Worm (Caenorhabditis elegans) whole organism, L4 larva: ENCODE data around the gene sid-2.

Experiments
- D1046.2 ChIP-seq: fragments of 200-800 bp; sonication (Bioruptor generic); IDR thresholded peaks from 2 replicates; pipeline ENCODE4 v1.3.6; 2022; ENCODE audit warnings: missing genetic modification characterization, missing compliant biosample characterization
- F10B5.3 ChIP-seq: sonication (generic microtip); optimal IDR thresholded peaks from 2 replicates; lab custom pipeline; 2016; ENCODE audit warnings: mild to moderate bottlenecking, missing genetic modification characterization, missing compliant biosample characterization
- F26F4.8 ChIP-seq: fragments of 200-800 bp; sonication (Bioruptor generic); conservative IDR thresholded peaks from 2 replicates; pipeline ENCODE4 v1.3.6; 2022; ENCODE audit warnings: missing genetic modification characterization, missing compliant biosample characterization
- T26A8.4 ChIP-seq: fragments of 200-800 bp; sonication (Bioruptor generic); IDR thresholded peaks from 2 replicates; pipeline ENCODE4 v1.3.6; 2022; ENCODE audit warnings: missing genetic modification characterization, missing compliant biosample characterization
- Y105C5A.15 ChIP-seq: fragments of 200-800 bp; sonication (Bioruptor generic); IDR thresholded peaks from 2 replicates; pipeline ENCODE4 v1.3.6; 2022; ENCODE audit warnings: missing genetic modification characterization, missing compliant biosample characterization
- aha-1 ChIP-seq: fragments of 150-350 bp; peaks from one replicate; lab custom pipeline; 2014; ENCODE audit warnings: missing biosample characterization, missing genetic modification characterization
- aly-2 ChIP-seq: sonication (generic microtip); optimal IDR thresholded peaks from 2 replicates; lab custom pipeline; 2018; ENCODE audit warnings: missing biosample characterization, missing genetic modification characterization
- ama-1 ChIP-seq: fragments of 150-350 bp; optimal IDR thresholded peaks from 2 replicates; lab custom pipeline; 2014; ENCODE audit warnings: inconsistent platforms, mixed read lengths
- attf-4 ChIP-seq: sonication (generic microtip); optimal IDR thresholded peaks from 3 replicates; lab custom pipeline; 2017; ENCODE audit warnings: missing biosample characterization, missing genetic modification characterization
- ceh-20 ChIP-seq: fragments of 200-800 bp; sonication (Bioruptor generic); IDR thresholded peaks from 2 replicates; pipeline ENCODE4 v1.3.6; 2022; ENCODE audit warnings: missing genetic modification reagents, missing genetic modification characterization, missing compliant biosample characterization
- ceh-62 ChIP-seq: sonication (generic microtip); optimal IDR thresholded peaks from 2 replicates; lab custom pipeline; 2017; ENCODE audit warnings: missing biosample characterization, missing genetic modification characterization
- ces-1 ChIP-seq: fragments of 150-350 bp; sonication (generic microtip); optimal IDR thresholded peaks from 4 replicates; lab custom pipeline; 2014; ENCODE audit warnings: missing biosample characterization, missing genetic modification reagents, missing genetic modification characterization
- ctbp-1 ChIP-seq: fragments of 200-800 bp; sonication (Bioruptor generic); IDR thresholded peaks from 2 replicates; pipeline ENCODE4 v1.3.6; 2022; ENCODE audit warnings: missing genetic modification reagents, missing genetic modification characterization, missing compliant biosample characterization
- daf-16 ChIP-seq, 3 experiments: sonication (generic microtip); optimal IDR thresholded peaks; 2 replicates each; lab custom pipeline; 2016 to 2017; ENCODE audit warnings: missing genetic modification characterization in 3 of 3, missing genetic modification reagents in 3 of 3, mild to moderate bottlenecking in 2 of 3, missing compliant biosample characterization in 2 of 3, missing biosample characterization in 1 of 3, moderate library complexity in 1 of 3
- daf-19 ChIP-seq: fragments of 200-800 bp; sonication (Bioruptor generic); conservative IDR thresholded peaks from 2 replicates; pipeline ENCODE4 v1.3.6; 2022; ENCODE audit warnings: missing genetic modification characterization, missing compliant biosample characterization
- dmd-6 ChIP-seq: fragments of 200-800 bp; sonication (Bioruptor generic); IDR thresholded peaks from 2 replicates; pipeline ENCODE4 v1.3.6; 2022; ENCODE audit warnings: missing genetic modification reagents, missing genetic modification characterization, missing compliant biosample characterization
- dmd-9 ChIP-seq: fragments of 200-800 bp; sonication (Bioruptor generic); IDR thresholded peaks from 2 replicates; pipeline ENCODE4 v1.3.6; 2022; ENCODE audit warnings: missing genetic modification reagents, missing genetic modification characterization, missing compliant biosample characterization
- egl-27 ChIP-seq: sonication (generic microtip); optimal IDR thresholded peaks from 3 replicates; lab custom pipeline; 2017; ENCODE audit warnings: missing biosample characterization, missing genetic modification reagents, missing genetic modification characterization
- fkh-10 ChIP-seq: fragments of 150-350 bp; optimal IDR thresholded peaks from 2 replicates; lab custom pipeline; 2014; ENCODE audit warnings: missing biosample characterization, missing genetic modification reagents, missing genetic modification characterization
- gei-8 ChIP-seq: fragments of 200-800 bp; sonication (Bioruptor generic); optimal IDR thresholded peaks from 2 replicates; lab custom pipeline; 2018; ENCODE audit warnings: mild to moderate bottlenecking, missing genetic modification characterization, missing compliant biosample characterization
- hlh-30 ChIP-seq: sonication (generic microtip); optimal IDR thresholded peaks from 2 replicates; lab custom pipeline; 2017; ENCODE audit warnings: antibody characterized with exemption, mild to moderate bottlenecking, missing genetic modification characterization, missing compliant biosample characterization; ENCODE audit not compliant: insufficient read depth
- jun-1 ChIP-seq: fragments of 150-350 bp; optimal IDR thresholded peaks from 2 replicates; lab custom pipeline; 2014; ENCODE audit warnings: missing biosample characterization, missing genetic modification reagents, missing genetic modification characterization
- lim-7 ChIP-seq: fragments of 200-800 bp; sonication (Bioruptor generic); IDR thresholded peaks from 2 replicates; pipeline ENCODE4 v1.3.6; 2022; ENCODE audit warnings: missing genetic modification characterization, missing compliant biosample characterization
- lin-13 ChIP-seq: fragments of 150-350 bp; optimal IDR thresholded peaks from 2 replicates; lab custom pipeline; 2014; ENCODE audit warnings: missing biosample characterization, missing genetic modification reagents, missing genetic modification characterization
- lin-38 ChIP-seq: fragments of 200-800 bp; sonication (Bioruptor generic); IDR thresholded peaks from 2 replicates; pipeline ENCODE4 v1.3.6; 2022; ENCODE audit warnings: missing genetic modification reagents, missing genetic modification characterization, missing compliant biosample characterization
- lsy-2 ChIP-seq, 2 experiments: fragments of 150-350 bp in 1 of 2; sonication (generic microtip) in 1 of 2; optimal IDR thresholded peaks; 2 replicates each; lab custom pipeline; 2014 to 2017; ENCODE audit warnings: missing biosample characterization in 2 of 2, missing genetic modification characterization in 2 of 2
- mdl-1 ChIP-seq, 2 experiments: fragments of 150-350 bp in 1 of 2; sonication (generic microtip) in 1 of 2; optimal IDR thresholded peaks; 2 replicates each; lab custom pipeline; 2014 to 2017; ENCODE audit warnings: missing biosample characterization in 2 of 2, missing genetic modification characterization in 2 of 2
- mep-1 ChIP-seq: fragments of 150-350 bp; sonication (generic microtip); optimal IDR thresholded peaks from 3 replicates; lab custom pipeline; 2014; ENCODE audit warnings: missing biosample characterization, missing genetic modification characterization
- mes-2 ChIP-seq: sonication (generic microtip); optimal IDR thresholded peaks from 2 replicates; lab custom pipeline; 2016; ENCODE audit warnings: missing genotype, mild to moderate bottlenecking, missing genetic modification characterization, missing compliant biosample characterization; ENCODE audit not compliant: poor library complexity, severe bottlenecking
- mxl-2 ChIP-seq: fragments of 200-800 bp; sonication (Bioruptor generic); conservative IDR thresholded peaks from 2 replicates; pipeline ENCODE4 v1.3.6; 2022; ENCODE audit warnings: missing genetic modification reagents, missing genetic modification characterization, missing compliant biosample characterization
- mxl-3 ChIP-seq: fragments of 200-800 bp; sonication (Bioruptor generic); optimal IDR thresholded peaks from 2 replicates; lab custom pipeline; 2018; ENCODE audit warnings: mild to moderate bottlenecking, missing genetic modification characterization, missing compliant biosample characterization
- nhr-102 ChIP-seq: sonication (generic microtip); optimal IDR thresholded peaks from 2 replicates; lab custom pipeline; 2016; ENCODE audit warnings: mild to moderate bottlenecking, missing genetic modification characterization, moderate library complexity, missing compliant biosample characterization
- nhr-237 ChIP-seq: sonication (generic microtip); optimal IDR thresholded peaks from 2 replicates; lab custom pipeline; 2017; ENCODE audit warnings: missing biosample characterization, missing genetic modification characterization
- nhr-48 ChIP-seq: sonication (generic microtip); optimal IDR thresholded peaks from 2 replicates; lab custom pipeline; 2016; ENCODE audit warnings: mild to moderate bottlenecking, missing genetic modification characterization, missing compliant biosample characterization
- rbr-2 ChIP-seq: sonication (generic microtip); optimal IDR thresholded peaks from 2 replicates; lab custom pipeline; 2016; ENCODE audit warnings: missing genotype, missing genetic modification characterization, missing compliant biosample characterization
- sdz-12 ChIP-seq: fragments of 200-800 bp; sonication (Bioruptor generic); optimal IDR thresholded peaks from 2 replicates; lab custom pipeline; 2018; ENCODE audit warnings: mild to moderate bottlenecking, missing genetic modification characterization, missing compliant biosample characterization
- set-16 ChIP-seq: fragments of 200-800 bp; sonication (Bioruptor generic); IDR thresholded peaks from 2 replicates; pipeline ENCODE4 v1.3.6; 2022; ENCODE audit warnings: missing genetic modification reagents, missing genetic modification characterization, missing compliant biosample characterization
- skn-1 ChIP-seq: fragments of 150-350 bp; optimal IDR thresholded peaks from 2 replicates; lab custom pipeline; 2014; ENCODE audit warnings: missing biosample characterization, missing genetic modification characterization
- snpc-1.2 ChIP-seq: fragments of 200-800 bp; sonication (Bioruptor generic); IDR thresholded peaks from 2 replicates; pipeline ENCODE4 v1.3.6; 2022; ENCODE audit warnings: missing genetic modification reagents, missing genetic modification characterization, missing compliant biosample characterization
- snpc-4 ChIP-seq: fragments of 150-350 bp; optimal IDR thresholded peaks from 2 replicates; lab custom pipeline; 2014; ENCODE audit warnings: missing biosample characterization, missing genetic modification characterization
- spr-3 ChIP-seq: fragments of 200-800 bp; sonication (Bioruptor generic); optimal IDR thresholded peaks from 2 replicates; lab custom pipeline; 2018; ENCODE audit warnings: mild to moderate bottlenecking, missing genetic modification characterization, missing compliant biosample characterization
- unc-39 ChIP-seq: sonication (generic microtip); optimal IDR thresholded peaks from 2 replicates; lab custom pipeline; 2017; ENCODE audit warnings: missing biosample characterization, missing genetic modification characterization
- unc-62 ChIP-seq, 3 experiments: fragments of 150-350 bp in 1 of 3; sonication (generic microtip); optimal IDR thresholded peaks in 2 of 3; peaks in 1 of 3; 1 replicate in 1 of 3; 2 replicates in 2 of 3; lab custom pipeline; 2014 to 2017; ENCODE audit warnings: missing biosample characterization in 3 of 3, missing genetic modification characterization in 3 of 3, missing genetic modification reagents in 3 of 3, missing genotype in 1 of 3
- ztf-7 ChIP-seq: fragments of 150-350 bp; optimal IDR thresholded peaks from 2 replicates; lab custom pipeline; 2014; ENCODE audit warnings: missing biosample characterization, missing genetic modification characterization

sid-2 gene

DNA sequence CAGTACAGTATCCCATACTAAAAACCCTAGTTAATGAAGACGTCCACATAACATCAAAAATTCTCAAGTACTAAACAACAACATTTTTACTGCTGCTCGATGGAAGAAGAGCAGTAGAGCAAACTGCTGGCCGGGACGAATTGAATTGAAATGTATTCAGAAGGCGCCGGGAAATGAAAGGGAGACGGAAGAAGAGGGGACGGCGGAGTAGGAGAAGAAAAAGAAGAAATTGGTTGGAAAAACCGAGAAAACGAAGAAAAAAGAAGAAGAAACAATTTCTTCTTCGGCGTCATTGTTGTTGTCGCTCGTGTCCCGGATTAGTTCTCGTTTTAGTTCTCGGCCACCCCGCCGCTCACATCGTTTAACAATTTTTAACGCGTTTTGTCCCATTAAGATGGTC, 45.4 kb upstream of the sid-2 start:
- peak; percentile 41 for TF ChIP-seq fkh-10
- TF ChIP-seq ctbp-1 (GFP tag; lab: Robert Waterston, UW) = 0 out of 2 replicates have a peak, but pooled peaks have one; percentile 42
- no peak for TF ChIP-seq dmd-9 (GFP tag; lab: Robert Waterston, UW)

DNA sequence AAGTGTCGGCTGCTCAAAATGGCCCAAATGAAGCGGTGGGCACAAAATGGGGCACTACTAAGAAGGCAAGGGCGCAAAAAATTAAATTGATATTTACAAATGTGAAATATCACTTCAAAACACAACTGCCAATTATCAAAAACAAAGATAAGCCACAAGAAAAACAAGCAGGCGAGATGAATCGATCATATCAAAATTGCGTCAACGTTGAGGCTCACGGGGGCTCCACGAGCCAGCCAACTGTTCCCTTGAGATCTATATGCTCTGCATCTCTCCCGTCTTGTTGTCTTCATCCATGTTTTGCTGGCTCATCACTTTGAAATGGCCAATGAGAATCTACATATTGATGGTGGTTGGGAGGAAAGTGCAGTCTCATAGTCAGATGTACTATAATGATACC, 44.0 kb upstream of the sid-2 start:
- TF ChIP-seq rbr-2 (tag; lab: Kevin White, UChicago) = no peak
- TF ChIP-seq unc-39 (tag; lab: Kevin White, UChicago) = no peak
- peak in 1 of 2 experiments; percentile 81 for TF ChIP-seq daf-16 (GFP tag; optimal IDR thresholded peaks at IDR 0.05; lab: Kevin White, UChicago)
- TF ChIP-seq daf-16 (tag; optimal IDR thresholded peaks at IDR 0.05; lab: Kevin White, UChicago) = no peak
- peak; percentile 1 for TF ChIP-seq snpc-4
- TF ChIP-seq mdl-1 (tag; optimal IDR thresholded peaks at IDR 0.05; lab: Kevin White, UChicago) = peak in 1 of 2 experiments; percentile 28
- TF ChIP-seq nhr-102 (tag; lab: Kevin White, UChicago) = no peak
- TF ChIP-seq lin-38 (GFP tag; lab: Robert Waterston, UW) = no peak

ce11 chrIII:13635730-13636360, 43.4 kb upstream of the sid-2 start:
- no peak for TF ChIP-seq attf-4 (tag; lab: Kevin White, UChicago)
- no peak for TF ChIP-seq jun-1
- TF ChIP-seq ceh-62 (tag; lab: Kevin White, UChicago) = no peak
- TF ChIP-seq unc-62 (GFP tag; optimal IDR thresholded peaks at IDR 0.05 in 1 of 2; lab: Kevin White, UChicago) = peak in 1 of 2 experiments; percentile 53
- no peak for TF ChIP-seq unc-62 (tag; optimal IDR thresholded peaks at IDR 0.05; lab: Kevin White, UChicago)
- 0 out of 2 replicates have a peak, but pooled peaks have one; percentile 8 for TF ChIP-seq set-16 (GFP tag; lab: Robert Waterston, UW)
- TF ChIP-seq ceh-20 (GFP tag; lab: Robert Waterston, UW) = 0 out of 2 replicates have a peak, but pooled peaks have one; percentile 13
- TF ChIP-seq Y105C5A.15 = no peak
- TF ChIP-seq lsy-2 (tag; optimal IDR thresholded peaks at IDR 0.05; lab: Kevin White, UChicago) = peak in 1 of 2 experiments; percentile 16
- TF ChIP-seq dmd-6 = 0 out of 2 replicates have a peak, but pooled peaks have one; percentile 5
- no peak for TF ChIP-seq mes-2
- peak in 1 of 2 experiments; percentile 72 for TF ChIP-seq daf-16 (GFP tag; optimal IDR thresholded peaks at IDR 0.05; lab: Kevin White, UChicago)
- TF ChIP-seq daf-16 (tag; optimal IDR thresholded peaks at IDR 0.05; lab: Kevin White, UChicago) = no peak
- TF ChIP-seq sdz-12 (GFP tag; lab: Kevin White, UChicago) = no peak
- TF ChIP-seq fkh-10 = peak; percentile 35
- TF ChIP-seq ctbp-1 (GFP tag; lab: Robert Waterston, UW) = 0 out of 2 replicates have a peak, but pooled peaks have one; percentile 22
- TF ChIP-seq lin-13 (GFP tag; lab: Kevin White, UChicago) = no peak
- peak; percentile 38 for TF ChIP-seq mep-1 (tag; lab: Kevin White, UChicago)
- TF ChIP-seq lim-7 (GFP tag; lab: Robert Waterston, UW) = no peak
- TF ChIP-seq, all 104 proteins: peak for 9

DNA sequence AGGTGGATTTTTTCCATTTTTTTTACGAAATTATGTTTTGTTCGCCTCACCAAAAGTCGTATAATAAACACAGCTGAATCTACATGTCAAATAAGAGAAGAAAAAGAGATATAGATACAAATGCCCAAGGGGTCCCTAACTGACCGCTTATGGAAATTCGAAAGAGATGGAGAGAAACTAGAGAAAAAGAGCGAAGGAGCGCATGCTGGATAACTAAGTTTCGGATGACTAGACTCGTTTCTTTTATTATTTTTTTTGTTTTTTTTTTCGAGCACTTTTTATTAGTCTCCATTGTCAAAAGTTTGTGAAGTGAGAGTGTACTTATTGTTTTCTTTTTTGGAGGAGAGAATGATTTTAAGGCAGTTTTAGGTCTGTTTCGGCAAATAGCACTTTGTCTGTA, 41.6 kb upstream of the sid-2 start:
- TF ChIP-seq egl-27 = no peak
- TF ChIP-seq hlh-30 (tag; lab: Kevin White, UChicago) = peak; percentile 33
- no peak for TF ChIP-seq mxl-3 (GFP tag; lab: Kevin White, UChicago)
- TF ChIP-seq snpc-1.2 (GFP tag; lab: Robert Waterston, UW) = no peak
- no peak for TF ChIP-seq D1046.2
- TF ChIP-seq nhr-237 = no peak
- TF ChIP-seq mxl-2 (GFP tag; lab: Robert Waterston, UW) = no peak
- TF ChIP-seq gei-8 (GFP tag; lab: Kevin White, UChicago) = no peak
- no peak for TF ChIP-seq F10B5.3 (tag; lab: Kevin White, UChicago)
- TF ChIP-seq skn-1 (tag; lab: Kevin White, UChicago) = no peak
- TF ChIP-seq T26A8.4 = no peak
- TF ChIP-seq mdl-1 (tag; optimal IDR thresholded peaks at IDR 0.05; lab: Kevin White, UChicago) = peak in 1 of 2 experiments; percentile 40
- no peak for TF ChIP-seq nhr-48 (tag; lab: Kevin White, UChicago)
- TF ChIP-seq aha-1 (tag; lab: Kevin White, UChicago) = no peak
- peak in 1 of 2 experiments; percentile 7 for TF ChIP-seq lsy-2 (tag; optimal IDR thresholded peaks at IDR 0.05; lab: Kevin White, UChicago)
- no peak for TF ChIP-seq ztf-7
- no peak for TF ChIP-seq F26F4.8 (GFP tag; lab: Robert Waterston, UW)
- no peak for TF ChIP-seq daf-19 (GFP tag; lab: Robert Waterston, UW)
- no peak for TF ChIP-seq unc-62 (GFP tag; optimal IDR thresholded peaks at IDR 0.05 in 1 of 2; lab: Kevin White, UChicago)
- no peak for TF ChIP-seq unc-62 (tag; optimal IDR thresholded peaks at IDR 0.05; lab: Kevin White, UChicago)
- no peak for TF ChIP-seq ama-1 (lab: Kevin White, UChicago)
- TF ChIP-seq spr-3 (GFP tag; lab: Kevin White, UChicago) = no peak
- TF ChIP-seq lim-7 (GFP tag; lab: Robert Waterston, UW) = no peak
- TF ChIP-seq ces-1 (GFP tag; lab: Kevin White, UChicago) = peak; percentile 64
- TF ChIP-seq set-16 (GFP tag; lab: Robert Waterston, UW) = no peak
- TF ChIP-seq aly-2 = no peak
